Worm (Caenorhabditis elegans): ENCODE measurements around the gene T03D8.6.

ce11 chrV:20783642-20784041 is 36.5 kb downstream of the T03D8.6 start:
- TF ChIP-seq med-1 (GFP tag; optimal IDR thresholded peaks at IDR 0.05; ENCODE audit: insufficient read depth) (no peak), ztf-23 (GFP tag; IDR thresholded peaks at IDR 0.05) (no peak), ref-1 (GFP tag; conservative IDR thresholded peaks at IDR 0.05) (no peak), tab-1 (GFP tag; IDR thresholded peaks at IDR 0.05) (no peak), flt-1 (GFP tag; IDR thresholded peaks at IDR 0.05) (no peak)
